Worm (Caenorhabditis elegans) whole organism, L2 larva: ENCODE results near the gene irld-39.

Experiments used
- F13H6.1 ChIP-seq: sonication (generic microtip); optimal IDR thresholded peaks from 2 replicates; lab custom pipeline; 2016; ENCODE audit warnings: missing genetic modification characterization, missing compliant biosample characterization
- alr-1 ChIP-seq: fragments of 150-350 bp; optimal IDR thresholded peaks from 2 replicates; lab custom pipeline; 2014; ENCODE audit warnings: missing biosample characterization, missing genetic modification characterization
- aly-2 ChIP-seq: fragments of 150-350 bp; optimal IDR thresholded peaks from 2 replicates; lab custom pipeline; 2014; ENCODE audit warnings: missing biosample characterization, missing genetic modification characterization
- blmp-1 ChIP-seq: sonication (generic microtip); optimal IDR thresholded peaks from 2 replicates; lab custom pipeline; 2017; ENCODE audit warnings: missing genetic modification characterization, mild to moderate bottlenecking, missing compliant biosample characterization, antibody characterized with exemption, moderate library complexity; ENCODE audit not compliant: insufficient read depth
- ceh-16 ChIP-seq: fragments of 150-350 bp; optimal IDR thresholded peaks from 2 replicates; lab custom pipeline; 2014; ENCODE audit warnings: missing biosample characterization, missing genetic modification characterization
- ceh-82 ChIP-seq: fragments of 150-350 bp; optimal IDR thresholded peaks from 2 replicates; lab custom pipeline; 2014; ENCODE audit warnings: missing biosample characterization, missing genetic modification characterization
- crh-2 ChIP-seq: sonication (generic microtip); optimal IDR thresholded peaks from 2 replicates; lab custom pipeline; 2017; ENCODE audit warnings: missing biosample characterization, missing genetic modification characterization
- dmd-4 ChIP-seq: sonication (generic microtip); optimal IDR thresholded peaks from 2 replicates; lab custom pipeline; 2017; ENCODE audit warnings: missing biosample characterization, missing genetic modification characterization
- egl-27 ChIP-seq: sonication (generic microtip); optimal IDR thresholded peaks from 3 replicates; lab custom pipeline; 2017; ENCODE audit warnings: missing biosample characterization, missing genetic modification reagents, missing genetic modification characterization
- elt-1 ChIP-seq: fragments of 150-350 bp; optimal IDR thresholded peaks from 2 replicates; lab custom pipeline; 2014; ENCODE audit warnings: missing biosample characterization, missing genetic modification characterization
- elt-3 ChIP-seq: sonication (generic microtip); optimal IDR thresholded peaks from 2 replicates; lab custom pipeline; 2017; ENCODE audit warnings: missing biosample characterization, missing genetic modification characterization
- fos-1 ChIP-seq: fragments of 150-350 bp; optimal IDR thresholded peaks from 2 replicates; lab custom pipeline; 2014; ENCODE audit warnings: missing biosample characterization, missing genetic modification characterization
- gmeb-1 ChIP-seq: fragments of 150-350 bp; optimal IDR thresholded peaks from 2 replicates; lab custom pipeline; 2014; ENCODE audit warnings: missing biosample characterization, missing genetic modification characterization
- lin-11 ChIP-seq: fragments of 150-350 bp; sonication (generic microtip); optimal IDR thresholded peaks from 2 replicates; lab custom pipeline; 2014; ENCODE audit warnings: missing biosample characterization, missing genetic modification characterization, inconsistent platforms, mixed read lengths
- lin-13 ChIP-seq: fragments of 150-350 bp; optimal IDR thresholded peaks from 2 replicates; lab custom pipeline; 2014; ENCODE audit warnings: missing biosample characterization, missing genetic modification reagents, missing genetic modification characterization
- lin-39 ChIP-seq: fragments of 150-350 bp; optimal IDR thresholded peaks from 2 replicates; lab custom pipeline; 2014; ENCODE audit warnings: missing biosample characterization, missing genetic modification reagents, missing genetic modification characterization
- lsy-2 ChIP-seq, 2 experiments: fragments of 150-350 bp in 1 of 2; sonication (generic microtip) in 1 of 2; optimal IDR thresholded peaks; 2 replicates each; lab custom pipeline; 2014 to 2017; ENCODE audit warnings: missing biosample characterization in 2 of 2, missing genetic modification characterization in 2 of 2
- mab-5 ChIP-seq: fragments of 150-350 bp; optimal IDR thresholded peaks from 2 replicates; lab custom pipeline; 2014; ENCODE audit warnings: missing biosample characterization, missing genetic modification characterization
- mbf-1 ChIP-seq: sonication (generic microtip); optimal IDR thresholded peaks from 2 replicates; lab custom pipeline; 2017; ENCODE audit warnings: missing biosample characterization, missing genetic modification characterization
- mdl-1 ChIP-seq, 2 experiments: fragments of 150-350 bp in 1 of 2; sonication (generic microtip) in 1 of 2; optimal IDR thresholded peaks; 2 replicates each; lab custom pipeline; 2017; ENCODE audit warnings: missing biosample characterization in 2 of 2, missing genetic modification characterization in 2 of 2
- nhr-10 ChIP-seq: sonication (generic microtip); optimal IDR thresholded peaks from 2 replicates; lab custom pipeline; 2017; ENCODE audit warnings: missing biosample characterization, missing genetic modification characterization
- nhr-12 ChIP-seq: fragments of 150-350 bp; optimal IDR thresholded peaks from 2 replicates; lab custom pipeline; 2014; ENCODE audit warnings: missing biosample characterization, missing genetic modification characterization
- nhr-129 ChIP-seq: fragments of 150-350 bp; optimal IDR thresholded peaks from 2 replicates; lab custom pipeline; 2014; ENCODE audit warnings: missing biosample characterization, missing genetic modification characterization
- nhr-21 ChIP-seq: fragments of 150-350 bp; optimal IDR thresholded peaks from 2 replicates; lab custom pipeline; 2014; ENCODE audit warnings: missing biosample characterization, missing genetic modification characterization
- nhr-23 ChIP-seq: fragments of 150-350 bp; optimal IDR thresholded peaks from 2 replicates; lab custom pipeline; 2014; ENCODE audit warnings: missing biosample characterization, missing genetic modification reagents, missing genetic modification characterization
- nhr-237 ChIP-seq: fragments of 150-350 bp; optimal IDR thresholded peaks from 2 replicates; lab custom pipeline; 2014; ENCODE audit warnings: missing biosample characterization, missing genetic modification characterization
- nhr-25 ChIP-seq: fragments of 150-350 bp; sonication (generic microtip); optimal IDR thresholded peaks from 3 replicates; lab custom pipeline; 2014; ENCODE audit warnings: missing biosample characterization, missing genetic modification characterization
- nhr-77 ChIP-seq: fragments of 150-350 bp; optimal IDR thresholded peaks from 2 replicates; lab custom pipeline; 2014; ENCODE audit warnings: missing biosample characterization, missing genetic modification characterization
- peb-1 ChIP-seq: fragments of 150-350 bp; optimal IDR thresholded peaks from 2 replicates; lab custom pipeline; 2014; ENCODE audit warnings: missing biosample characterization, missing genetic modification characterization
- sem-4 ChIP-seq: fragments of 150-350 bp; optimal IDR thresholded peaks from 2 replicates; lab custom pipeline; 2014; ENCODE audit warnings: missing biosample characterization, missing genetic modification reagents, missing genetic modification characterization
- skn-1 ChIP-seq: sonication (generic microtip); optimal IDR thresholded peaks from 2 replicates; lab custom pipeline; 2017; ENCODE audit warnings: missing biosample characterization, missing genetic modification characterization
- sma-9 ChIP-seq, 2 experiments: fragments of 150-350 bp in 1 of 2; sonication (generic microtip) in 1 of 2; optimal IDR thresholded peaks; 2 replicates each; lab custom pipeline; 2014 to 2016; ENCODE audit warnings: missing genetic modification characterization in 2 of 2, mild to moderate bottlenecking in 1 of 2, missing biosample characterization in 1 of 2, missing compliant biosample characterization in 1 of 2, missing genetic modification reagents in 1 of 2, moderate library complexity in 1 of 2
- unc-39 ChIP-seq: fragments of 150-350 bp; optimal IDR thresholded peaks from 2 replicates; lab custom pipeline; 2014; ENCODE audit warnings: missing biosample characterization, missing genetic modification characterization
- unc-62 ChIP-seq: fragments of 150-350 bp; optimal IDR thresholded peaks from 2 replicates; lab custom pipeline; 2014; ENCODE audit warnings: missing biosample characterization, missing genetic modification reagents, missing genetic modification characterization
- zag-1 ChIP-seq: fragments of 150-350 bp; optimal IDR thresholded peaks from 2 replicates; lab custom pipeline; 2014; ENCODE audit warnings: missing biosample characterization, missing genetic modification characterization
- ztf-1 ChIP-seq: fragments of 200-800 bp; sonication (Bioruptor generic); conservative IDR thresholded peaks from 2 replicates; pipeline ENCODE4 v1.3.6; 2022; ENCODE audit warnings: missing genetic modification characterization, missing compliant biosample characterization
- ztf-11 ChIP-seq: sonication (generic microtip); optimal IDR thresholded peaks from 2 replicates; lab custom pipeline; 2017; ENCODE audit warnings: missing biosample characterization, missing genetic modification characterization
- ztf-4 ChIP-seq: fragments of 150-350 bp; optimal IDR thresholded peaks from 2 replicates; lab custom pipeline; 2014; ENCODE audit warnings: missing biosample characterization, missing genetic modification characterization

Gene irld-39

ce11 chrIV:16216165-16216564, 16.8 kb upstream of the irld-39 start:
- TF ChIP-seq elt-3 (tag; lab: Kevin White, UChicago) = no peak
- TF ChIP-seq gmeb-1 (tag; lab: Kevin White, UChicago) = no peak
- no peak for TF ChIP-seq nhr-25
- no peak for TF ChIP-seq dmd-4 (tag; lab: Kevin White, UChicago)
- TF ChIP-seq nhr-129 (tag; lab: Kevin White, UChicago) = no peak
- TF ChIP-seq nhr-10 (tag; lab: Kevin White, UChicago) = no peak
- TF ChIP-seq nhr-23 (tag; lab: Kevin White, UChicago) = no peak
- TF ChIP-seq mab-5 (tag; lab: Kevin White, UChicago) = no peak
- TF ChIP-seq mdl-1 (tag; optimal IDR thresholded peaks at IDR 0.05; lab: Kevin White, UChicago) = no peak
- TF ChIP-seq, all 48 proteins: peak for 0

- TF ChIP-seq ceh-82 (tag; lab: Kevin White, UChicago) (no peak), lin-39 (tag; lab: Kevin White, UChicago) (no peak), nhr-129 (tag; lab: Kevin White, UChicago) (no peak), peb-1 (no peak), nhr-12 (tag; lab: Kevin White, UChicago) (no peak), dmd-4 (tag; lab: Kevin White, UChicago) (no peak), lsy-2 (tag; optimal IDR thresholded peaks at IDR 0.05; lab: Kevin White, UChicago) (no peak), aly-2 (tag; lab: Kevin White, UChicago) (no peak), nhr-237 (tag; lab: Kevin White, UChicago) (no peak), nhr-77 (tag; lab: Kevin White, UChicago) (no peak)
Measured at ce11 chrIV:16220688-16221087, 12.3 kb upstream of the irld-39 start.

DNA sequence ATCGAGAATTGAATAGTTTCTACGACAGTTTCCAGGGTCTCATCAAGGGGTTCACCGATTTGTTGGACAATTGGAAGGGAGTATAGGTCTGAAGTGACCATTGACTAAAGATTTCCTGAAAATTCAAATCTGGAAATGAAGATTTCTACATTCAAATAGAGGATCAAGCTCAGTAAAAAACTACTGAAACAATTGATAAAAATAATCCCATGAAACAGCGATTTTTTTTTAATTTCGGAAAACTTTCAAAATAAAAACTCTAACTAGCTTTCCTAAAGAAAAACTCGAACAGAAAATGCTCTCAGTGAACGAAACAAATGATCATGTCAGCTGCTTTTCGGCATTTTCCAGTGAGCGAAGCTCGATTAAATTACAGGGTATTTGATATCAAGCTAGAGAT, 11.4 kb upstream of the irld-39 start, which contains the start of gene srv-11:
srv-11 (minus strand) TSS at position 101 of the 400 bp plus-strand sequence.
- TF ChIP-seq ceh-82 (tag; lab: Kevin White, UChicago) = no peak
- no peak for TF ChIP-seq ztf-1 (GFP tag; lab: Robert Waterston, UW)
- no peak for TF ChIP-seq sem-4
- no peak for TF ChIP-seq unc-62 (GFP tag; lab: Kevin White, UChicago)

DNA sequence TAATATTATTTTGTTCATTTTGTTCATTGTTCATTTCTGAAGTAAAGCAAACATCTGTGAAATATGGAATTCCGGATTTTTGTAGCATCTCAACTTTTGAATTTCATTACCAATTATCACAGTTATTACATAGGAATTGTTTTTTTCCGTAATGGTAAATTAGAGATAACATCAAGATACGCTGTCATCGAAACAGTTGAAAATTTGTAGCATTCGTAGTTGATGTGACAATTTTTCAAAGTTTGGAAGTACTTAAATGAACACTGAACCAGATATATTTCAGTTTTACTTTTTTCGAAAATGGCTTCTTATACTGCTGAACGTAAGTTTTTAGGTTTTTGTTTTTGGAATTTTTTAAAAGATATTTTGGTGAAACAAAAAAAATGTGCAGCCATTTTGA, 7.2 kb upstream of the irld-39 start, which contains the start of gene H25K10.4:
H25K10.4 (plus strand) TSS at position 301 of the 400 bp plus-strand sequence.
- TF ChIP-seq nhr-129 (tag; lab: Kevin White, UChicago) (no peak), elt-1 (tag; lab: Kevin White, UChicago) (no peak), blmp-1 (tag; lab: Kevin White, UChicago) (no peak), skn-1 (no peak), egl-27 (tag; lab: Kevin White, UChicago) (no peak), lsy-2 (tag; optimal IDR thresholded peaks at IDR 0.05; lab: Kevin White, UChicago) (no peak), mab-5 (tag; lab: Kevin White, UChicago) (no peak)

ce11 chrIV:16230464-16230863, 2.5 kb upstream of the irld-39 start:
- TF ChIP-seq sem-4 (no peak), nhr-129 (tag; lab: Kevin White, UChicago) (no peak), alr-1 (tag; lab: Kevin White, UChicago) (no peak), lin-13 (no peak), lin-39 (tag; lab: Kevin White, UChicago) (no peak), lsy-2 (tag; optimal IDR thresholded peaks at IDR 0.05; lab: Kevin White, UChicago) (no peak), nhr-77 (tag; lab: Kevin White, UChicago) (no peak), crh-2 (tag; lab: Kevin White, UChicago) (no peak), mbf-1 (tag; lab: Kevin White, UChicago) (no peak), lin-11 (tag; lab: Kevin White, UChicago) (no peak), F13H6.1 (tag; lab: Kevin White, UChicago) (no peak), ztf-4 (no peak), egl-27 (tag; lab: Kevin White, UChicago) (no peak), nhr-23 (tag; lab: Kevin White, UChicago) (no peak), zag-1 (tag; lab: Kevin White, UChicago) (no peak), nhr-237 (tag; lab: Kevin White, UChicago) (no peak)

- TF ChIP-seq sma-9 (GFP tag; optimal IDR thresholded peaks at IDR 0.05; lab: Kevin White, UChicago) = no peak
- no peak for TF ChIP-seq sma-9 (tag; optimal IDR thresholded peaks at IDR 0.05; lab: Kevin White, UChicago)
- no peak for TF ChIP-seq elt-1 (tag; lab: Kevin White, UChicago)
- TF ChIP-seq fos-1 (tag; lab: Kevin White, UChicago) = no peak
- no peak for TF ChIP-seq unc-39 (tag; lab: Kevin White, UChicago)
- TF ChIP-seq nhr-21 = no peak
- no peak for TF ChIP-seq skn-1
- no peak for TF ChIP-seq ztf-11 (tag; lab: Kevin White, UChicago)
- no peak for TF ChIP-seq sem-4
- no peak for TF ChIP-seq F13H6.1 (tag; lab: Kevin White, UChicago)
- TF ChIP-seq aly-2 (tag; lab: Kevin White, UChicago) = no peak
- TF ChIP-seq ceh-16 (tag; lab: Kevin White, UChicago) = no peak
- no peak for TF ChIP-seq lsy-2 (tag; optimal IDR thresholded peaks at IDR 0.05; lab: Kevin White, UChicago)
- TF ChIP-seq ceh-82 (tag; lab: Kevin White, UChicago) = no peak
- no peak for TF ChIP-seq ztf-4
- no peak for TF ChIP-seq ztf-1 (GFP tag; lab: Robert Waterston, UW)
- no peak for TF ChIP-seq nhr-10 (tag; lab: Kevin White, UChicago)
- TF ChIP-seq dmd-4 (tag; lab: Kevin White, UChicago) = no peak
- no peak for TF ChIP-seq zag-1 (tag; lab: Kevin White, UChicago)
Measured at ce11 chrIV:16236827-16237226, 3.9 kb downstream of the irld-39 start.
